Worm (Caenorhabditis elegans) whole organism, young adult: ENCODE data around the gene ttr-36.

Experiments used
- T07F8.4 ChIP-seq: sonication (generic microtip); optimal IDR thresholded peaks from 2 replicates; lab custom pipeline; 2016; ENCODE audit warnings: mild to moderate bottlenecking, missing genetic modification characterization, moderate library complexity, missing compliant biosample characterization
- ama-1 ChIP-seq, 3 experiments: fragments of 150-350 bp in 1 of 3; sonication (generic microtip) in 2 of 3; optimal IDR thresholded peaks; 2 replicates each; lab custom pipeline; 2014 to 2018; ENCODE audit warnings: missing biosample characterization in 2 of 3, missing genetic modification characterization in 2 of 3, missing genetic modification reagents in 2 of 3
- hrde-1 ChIP-seq: sonication (generic microtip); optimal IDR thresholded peaks from 2 replicates; lab custom pipeline; 2016; ENCODE audit warnings: missing genetic modification characterization, mild to moderate bottlenecking, missing compliant biosample characterization, moderate library complexity, missing genotype, missing genetic modification reagents, borderline replicate concordance
- lir-1 ChIP-seq: fragments of 200-800 bp; sonication (Bioruptor generic); conservative IDR thresholded peaks from 2 replicates; pipeline ENCODE4 v1.3.6; 2022; ENCODE audit warnings: missing genetic modification reagents, missing genetic modification characterization, missing compliant biosample characterization
- madf-8 ChIP-seq: fragments of 200-800 bp; sonication (Bioruptor generic); conservative IDR thresholded peaks from 2 replicates; pipeline ENCODE4 v1.3.6; 2022; ENCODE audit warnings: missing genetic modification reagents, missing genetic modification characterization, missing compliant biosample characterization
- nhr-80 ChIP-seq: sonication (generic microtip); optimal IDR thresholded peaks from 2 replicates; lab custom pipeline; 2016; ENCODE audit warnings: missing genetic modification characterization, missing compliant biosample characterization
- sptf-2 ChIP-seq: fragments of 200-800 bp; sonication (Bioruptor generic); optimal IDR thresholded peaks from 2 replicates; lab custom pipeline; 2018; ENCODE audit warnings: mild to moderate bottlenecking, missing genetic modification characterization, missing compliant biosample characterization
- xnd-1 ChIP-seq: sonication (generic microtip); optimal IDR thresholded peaks from 2 replicates; lab custom pipeline; 2016; ENCODE audit warnings: missing genotype, missing genetic modification reagents, missing genetic modification characterization, missing compliant biosample characterization
- ztf-3 ChIP-seq: fragments of 200-800 bp; sonication (Bioruptor generic); optimal IDR thresholded peaks from 2 replicates; lab custom pipeline; 2018; ENCODE audit warnings: mild to moderate bottlenecking, missing genetic modification characterization, missing compliant biosample characterization

ce11 chrX:6511985-6512384 is 1.3 kb downstream of the ttr-36 start, which contains the start of gene ttr-35:
- TF ChIP-seq madf-8 (GFP tag; lab: Robert Waterston, UW): no peak
- no peak for TF ChIP-seq xnd-1 (tag; lab: Kevin White, UChicago)
- TF ChIP-seq hrde-1 (tag; lab: Kevin White, UChicago): no peak
- TF ChIP-seq sptf-2 (GFP tag; lab: Kevin White, UChicago): no peak
- no peak for TF ChIP-seq ama-1 (optimal IDR thresholded peaks at IDR 0.05; lab: Kevin White, UChicago)
- TF ChIP-seq ama-1 (GFP tag; optimal IDR thresholded peaks at IDR 0.05; lab: Kevin White, UChicago): no peak
- TF ChIP-seq T07F8.4 (tag; lab: Kevin White, UChicago): no peak
- no peak for TF ChIP-seq ztf-3
- no peak for TF ChIP-seq nhr-80 (tag; lab: Kevin White, UChicago)
- no peak for TF ChIP-seq lir-1 (GFP tag; lab: Robert Waterston, UW)
